Worm (Caenorhabditis elegans) whole organism, L1 larva: Measurements from ENCODE around the gene rhy-1.

Source experiments
- F16B12.6 ChIP-seq: fragments of 150-350 bp; optimal IDR thresholded peaks from 2 replicates; lab custom pipeline; 2014; ENCODE audit warnings: missing biosample characterization, missing genetic modification characterization
- nhr-76 ChIP-seq: sonication (generic microtip); optimal IDR thresholded peaks from 2 replicates; lab custom pipeline; 2017; ENCODE audit warnings: missing biosample characterization, missing genetic modification characterization

DNA sequence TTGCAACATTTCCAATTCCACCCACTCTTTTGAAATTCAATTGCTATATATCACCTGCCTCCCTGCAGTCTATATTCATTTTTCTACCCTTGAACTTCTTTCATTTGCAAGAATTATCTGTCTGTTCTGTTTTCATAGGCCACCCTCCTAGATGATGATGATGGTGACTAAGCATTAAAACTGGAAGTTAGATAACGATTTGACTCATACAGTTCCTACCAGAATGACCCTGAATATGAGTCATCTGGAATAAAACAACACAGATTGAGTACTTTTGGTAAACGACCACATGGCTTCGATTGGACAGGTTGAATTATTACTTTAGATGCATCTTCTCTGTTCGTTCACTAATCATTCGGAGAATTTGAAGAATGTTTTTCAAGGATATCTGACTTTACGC is 36.8 kb upstream of the rhy-1 start:
- no peak for TF ChIP-seq F16B12.6 (tag; lab: Kevin White, UChicago)
- TF ChIP-seq nhr-76: no peak
